Fruit fly (Drosophila melanogaster) whole organism, embryonic: ENCODE results near the gene Exd2.

ENCODE experiments used
- CG10543 ChIP-seq: fragments of 200-800 bp; sonication (Bioruptor generic); optimal IDR thresholded peaks from 3 replicates; lab custom pipeline; 2017; ENCODE audit warnings: missing biosample characterization, mild to moderate bottlenecking, missing genetic modification characterization, moderate library complexity
- CG11093 ChIP-seq: fragments of 200-800 bp; sonication (Bioruptor generic); IDR thresholded peaks from 3 replicates; pipeline ENCODE4 v1.3.6; 2022; ENCODE audit warnings: missing biosample characterization, missing genetic modification characterization
- CG11456 ChIP-seq: fragments of 200-800 bp; sonication (Bioruptor generic); IDR thresholded peaks from 3 replicates; pipeline ENCODE4 v1.3.6; 2022; ENCODE audit warnings: missing biosample characterization, missing genetic modification characterization
- CG11560 ChIP-seq: fragments of 200-800 bp; sonication (Bioruptor generic); IDR thresholded peaks from 3 replicates; pipeline ENCODE4 v1.3.6; 2022; ENCODE audit warnings: missing biosample characterization, missing genetic modification characterization
- CG11696 ChIP-seq: fragments of 200-800 bp; sonication (Bioruptor generic); IDR thresholded peaks from 2 replicates; pipeline ENCODE4 v1.3.6; 2022; ENCODE audit warnings: missing biosample characterization, missing genetic modification characterization
- CG12236 ChIP-seq: fragments of 200-800 bp; sonication (Bioruptor generic); optimal IDR thresholded peaks from 2 replicates; lab custom pipeline; 2016; ENCODE audit warnings: missing biosample characterization, missing genetic modification characterization
- CG13775 ChIP-seq: fragments of 200-800 bp; sonication (Bioruptor generic); optimal IDR thresholded peaks from 3 replicates; lab custom pipeline; 2017; ENCODE audit warnings: missing biosample characterization, mild to moderate bottlenecking, missing genetic modification characterization
- CG18764 ChIP-seq: fragments of 200-800 bp; sonication (Bioruptor generic); optimal IDR thresholded peaks from 3 replicates; lab custom pipeline; 2016; ENCODE audit warnings: missing biosample characterization, missing genetic modification characterization
- CG2199 ChIP-seq: fragments of 200-800 bp; sonication (Bioruptor generic); IDR thresholded peaks from 3 replicates; pipeline ENCODE4 v1.3.6; 2022; ENCODE audit warnings: missing biosample characterization, missing genetic modification characterization
- CG30403 ChIP-seq: fragments of 200-800 bp; sonication (Bioruptor generic); optimal IDR thresholded peaks from 3 replicates; lab custom pipeline; 2016; ENCODE audit warnings: missing biosample characterization, missing genetic modification characterization
- CG31365 ChIP-seq: fragments of 200-800 bp; sonication (Bioruptor generic); optimal IDR thresholded peaks from 2 replicates; lab custom pipeline; 2018; ENCODE audit warnings: missing biosample characterization, mild to moderate bottlenecking, missing genetic modification characterization
- CG32772 ChIP-seq: fragments of 200-800 bp; sonication (Bioruptor generic); IDR thresholded peaks from 2 replicates; pipeline ENCODE4 v1.3.6; 2022; ENCODE audit warnings: missing biosample characterization, missing genetic modification characterization
- CG34224 ChIP-seq: fragments of 200-800 bp; sonication (Bioruptor generic); IDR thresholded peaks from 3 replicates; pipeline ENCODE4 v1.3.6; 2022; ENCODE audit warnings: missing biosample characterization, missing genetic modification characterization; ENCODE audit not compliant: partially characterized antibody
- CG34376 ChIP-seq: fragments of 200-800 bp; sonication (Bioruptor generic); optimal IDR thresholded peaks from 2 replicates; lab custom pipeline; 2018; ENCODE audit warnings: missing biosample characterization, mild to moderate bottlenecking, missing genetic modification characterization
- CG42726 ChIP-seq: fragments of 200-800 bp; sonication (Bioruptor generic); IDR thresholded peaks from 2 replicates; pipeline ENCODE4 v1.3.6; 2022; ENCODE audit warnings: missing biosample characterization, missing genetic modification characterization; ENCODE audit not compliant: partially characterized antibody
- CG4617 ChIP-seq: fragments of 200-800 bp; sonication (Bioruptor generic); optimal IDR thresholded peaks from 3 replicates; lab custom pipeline; 2016; ENCODE audit warnings: missing biosample characterization, missing genetic modification characterization, borderline replicate concordance
- CG9215 ChIP-seq: fragments of 200-800 bp; sonication (Bioruptor generic); IDR thresholded peaks from 2 replicates; pipeline ENCODE4 v1.3.6; 2022; ENCODE audit warnings: missing biosample characterization, missing genetic modification characterization
- CkIIα-i1 ChIP-seq: fragments of 200-800 bp; sonication (Bioruptor generic); IDR thresholded peaks from 2 replicates; pipeline ENCODE4 v1.3.6; 2022; ENCODE audit warnings: missing biosample characterization, missing genetic modification characterization
- Dad ChIP-seq: fragments of 200-800 bp; sonication (Bioruptor generic); optimal IDR thresholded peaks from 3 replicates; lab custom pipeline; 2016; ENCODE audit warnings: missing biosample characterization, missing genetic modification characterization
- Dfd ChIP-seq, 2 experiments: fragments of >200 bp; optimal IDR thresholded peaks; 2 replicates each; lab custom pipeline; 2017; ENCODE audit warnings: missing biosample characterization in 2 of 2, missing genetic modification characterization in 2 of 2
- HHEX ChIP-seq: fragments of 200-800 bp; sonication (Bioruptor generic); optimal IDR thresholded peaks from 3 replicates; lab custom pipeline; 2017; ENCODE audit warnings: missing biosample characterization, mild to moderate bottlenecking, missing genetic modification characterization, missing genetic modification reagents
- HmgZ ChIP-seq: fragments of 200-800 bp; sonication (Bioruptor generic); optimal IDR thresholded peaks from 2 replicates; lab custom pipeline; 2018; ENCODE audit warnings: missing biosample characterization, mild to moderate bottlenecking, missing genetic modification characterization
- Hr3 ChIP-seq: fragments of 200-800 bp; sonication (Bioruptor generic); optimal IDR thresholded peaks from 3 replicates; lab custom pipeline; 2016; ENCODE audit warnings: missing biosample characterization, missing genetic modification characterization
- Lhr ChIP-seq: fragments of 200-800 bp; sonication (Bioruptor generic); optimal IDR thresholded peaks from 3 replicates; lab custom pipeline; 2017; ENCODE audit warnings: mild to moderate bottlenecking, missing biosample characterization, missing genetic modification reagents, missing genetic modification characterization
- Mes4 ChIP-seq: fragments of 200-800 bp; sonication (Bioruptor generic); optimal IDR thresholded peaks from 2 replicates; lab custom pipeline; 2016; ENCODE audit warnings: missing biosample characterization, missing genetic modification characterization
- NC2β ChIP-seq: fragments of 200-800 bp; sonication (Bioruptor generic); optimal IDR thresholded peaks from 2 replicates; lab custom pipeline; 2016; ENCODE audit warnings: missing biosample characterization, missing genetic modification characterization
- Neu2 ChIP-seq: fragments of 200-800 bp; sonication (Bioruptor generic); optimal IDR thresholded peaks from 3 replicates; lab custom pipeline; 2016; ENCODE audit warnings: missing biosample characterization, missing genetic modification characterization, borderline replicate concordance
- Nf-YA ChIP-seq: fragments of 200-800 bp; sonication (Bioruptor generic); IDR thresholded peaks from 2 replicates; pipeline ENCODE4 v1.3.6; 2022; ENCODE audit warnings: missing biosample characterization, missing genetic modification characterization
- cg ChIP-seq: fragments of 200-800 bp; sonication (Bioruptor generic); optimal IDR thresholded peaks from 3 replicates; lab custom pipeline; 2019; ENCODE audit warnings: missing biosample characterization, mild to moderate bottlenecking, missing genetic modification characterization, moderate library complexity
- chm ChIP-seq: fragments of 200-800 bp; sonication (Bioruptor generic); IDR thresholded peaks from 2 replicates; pipeline ENCODE4 v1.3.6; 2022; ENCODE audit warnings: missing biosample characterization, missing genetic modification characterization
- corto ChIP-seq: fragments of 200-800 bp; sonication (Bioruptor generic); optimal IDR thresholded peaks from 2 replicates; lab custom pipeline; 2016; ENCODE audit warnings: missing biosample characterization, mild to moderate bottlenecking, missing genetic modification characterization, moderate library complexity
- croc ChIP-seq: fragments of 200-800 bp; sonication (Bioruptor generic); conservative IDR thresholded peaks from 3 replicates; pipeline ENCODE4 v1.3.6; 2022; ENCODE audit warnings: missing biosample characterization, missing genetic modification characterization
- cwo ChIP-seq: fragments of 200-800 bp; sonication (Bioruptor generic); optimal IDR thresholded peaks from 3 replicates; lab custom pipeline; 2017; ENCODE audit warnings: missing biosample characterization, missing genetic modification characterization, mild to moderate bottlenecking, moderate library complexity, missing genetic modification reagents
- dati ChIP-seq: fragments of 200-800 bp; sonication (Bioruptor generic); IDR thresholded peaks from 2 replicates; pipeline ENCODE4 v1.3.6; 2022; ENCODE audit warnings: missing biosample characterization, missing genetic modification characterization
- disco-r ChIP-seq: fragments of 200-800 bp; sonication (Bioruptor generic); optimal IDR thresholded peaks from 2 replicates; lab custom pipeline; 2016; ENCODE audit warnings: missing biosample characterization, missing genetic modification characterization
- dmrt99B ChIP-seq: fragments of 200-800 bp; sonication (Bioruptor generic); optimal IDR thresholded peaks from 2 replicates; lab custom pipeline; 2018; ENCODE audit warnings: missing biosample characterization, mild to moderate bottlenecking, missing genetic modification characterization, moderate library complexity
- en ChIP-seq: fragments of 200-800 bp; sonication (Bioruptor generic); optimal IDR thresholded peaks from 2 replicates; lab custom pipeline; 2016; ENCODE audit warnings: missing biosample characterization, missing genetic modification characterization
- ewg ChIP-seq: fragments of 200-800 bp; sonication (Bioruptor generic); optimal IDR thresholded peaks from 3 replicates; lab custom pipeline; 2017; ENCODE audit warnings: mild to moderate bottlenecking, missing biosample characterization, missing genetic modification reagents, missing genetic modification characterization
- eyg ChIP-seq: fragments of 200-800 bp; sonication (Bioruptor generic); optimal IDR thresholded peaks from 3 replicates; lab custom pipeline; 2016; ENCODE audit warnings: missing biosample characterization, missing genetic modification characterization
- fd3F ChIP-seq: fragments of 200-800 bp; sonication (Bioruptor generic); optimal IDR thresholded peaks from 2 replicates; lab custom pipeline; 2018; ENCODE audit warnings: missing biosample characterization, mild to moderate bottlenecking, missing genetic modification characterization, moderate library complexity
- gcm2 ChIP-seq: fragments of 200-800 bp; sonication (Bioruptor generic); optimal IDR thresholded peaks from 2 replicates; lab custom pipeline; 2016; ENCODE audit warnings: missing biosample characterization, missing genetic modification characterization
- gsb ChIP-seq: fragments of 200-800 bp; sonication (Bioruptor generic); IDR thresholded peaks from 2 replicates; pipeline ENCODE4 v1.3.6; 2022; ENCODE audit warnings: missing biosample characterization, missing genetic modification characterization
- knrl ChIP-seq: fragments of 200-800 bp; sonication (Bioruptor generic); IDR thresholded peaks from 3 replicates; pipeline ENCODE4 v1.3.6; 2022; ENCODE audit warnings: missing biosample characterization, missing genetic modification characterization; ENCODE audit not compliant: partially characterized antibody
- nau ChIP-seq: fragments of 200-800 bp; sonication (Bioruptor generic); optimal IDR thresholded peaks from 3 replicates; lab custom pipeline; 2017; ENCODE audit warnings: missing biosample characterization, mild to moderate bottlenecking, missing genetic modification characterization, missing genetic modification reagents
- repo ChIP-seq: fragments of 200-800 bp; sonication (Bioruptor generic); optimal IDR thresholded peaks from 2 replicates; lab custom pipeline; 2016; ENCODE audit warnings: missing biosample characterization, missing genetic modification characterization
- sc ChIP-seq, 3 experiments: fragments of >200 bp in 2 of 3; fragments of 200-800 bp in 1 of 3; sonication (Bioruptor generic) in 1 of 3; optimal IDR thresholded peaks; 2 replicates in 2 of 3; 3 replicates in 1 of 3; lab custom pipeline; 2017; ENCODE audit warnings: mild to moderate bottlenecking in 1 of 3, missing biosample characterization in 1 of 3, missing genetic modification characterization in 1 of 3, missing genetic modification reagents in 1 of 3
- sd ChIP-seq: fragments of 200-800 bp; sonication (Bioruptor generic); optimal IDR thresholded peaks from 3 replicates; lab custom pipeline; 2018; ENCODE audit warnings: missing biosample characterization, mild to moderate bottlenecking, missing genetic modification characterization, moderate library complexity
- sens-2 ChIP-seq: fragments of 200-800 bp; sonication (Bioruptor generic); IDR thresholded peaks from 2 replicates; pipeline ENCODE4 v1.3.6; 2022; ENCODE audit warnings: missing biosample characterization, missing genetic modification characterization
- tll ChIP-seq, 2 experiments: fragments of 200-800 bp in 1 of 2; fragments of >200 bp in 1 of 2; sonication (Bioruptor generic) in 1 of 2; optimal IDR thresholded peaks; 2 replicates each; lab custom pipeline; 2017 to 2019; ENCODE audit warnings: missing biosample characterization in 2 of 2, missing genetic modification characterization in 2 of 2, mild to moderate bottlenecking in 1 of 2, moderate library complexity in 1 of 2
- tup ChIP-seq: fragments of 200-800 bp; sonication (Bioruptor generic); optimal IDR thresholded peaks from 2 replicates; lab custom pipeline; 2016; ENCODE audit warnings: missing biosample characterization, mild to moderate bottlenecking, missing genetic modification characterization, moderate library complexity
- zfh2 ChIP-seq: fragments of 200-800 bp; sonication (Bioruptor generic); optimal IDR thresholded peaks from 2 replicates; lab custom pipeline; 2016; ENCODE audit warnings: missing biosample characterization, missing genetic modification characterization

The Exd2 gene

dm6 chr3R:11407733-11408134 lies 27.8 kb downstream of the Exd2 start, which contains the start of gene mRpL40 (continued):
- no peak for TF ChIP-seq disco-r (GFP tag; lab: Kevin White, UChicago)
- TF ChIP-seq croc: no peak
- no peak for TF ChIP-seq tll (GFP tag; optimal IDR thresholded peaks at IDR 0.05; lab: Kevin White, UChicago)
- TF ChIP-seq eyg (GFP tag; lab: Kevin White, UChicago): no peak
- TF ChIP-seq Mes4 (GFP tag; lab: Kevin White, UChicago): no peak
- TF ChIP-seq repo: no peak
- no peak for TF ChIP-seq dati (GFP tag; lab: Robert Waterston, UW)
- TF ChIP-seq CG11696 (GFP tag; lab: Robert Waterston, UW): no peak
- TF ChIP-seq zfh2 (GFP tag; lab: Kevin White, UChicago): no peak
- no peak for TF ChIP-seq HmgZ (tag; lab: Kevin White, UChicago)
- TF ChIP-seq CG34224 (GFP tag; lab: Robert Waterston, UW): peak; percentile 69
- TF ChIP-seq CG42726 (GFP tag; lab: Robert Waterston, UW): no peak
- no peak for TF ChIP-seq CG18764 (GFP tag; lab: Kevin White, UChicago)
- TF ChIP-seq sd (tag; lab: Kevin White, UChicago): no peak
- TF ChIP-seq nau (GFP tag; lab: Kevin White, UChicago): no peak
- no peak for TF ChIP-seq NC2β (GFP tag; lab: Kevin White, UChicago)
- no peak for TF ChIP-seq CG32772
- no peak for TF ChIP-seq Lhr
- no peak for TF ChIP-seq CkIIα-i1 (GFP tag; lab: Robert Waterston, UW)
- TF ChIP-seq sens-2: no peak
- no peak for TF ChIP-seq CG11560 (tag; lab: Robert Waterston, UW)
- no peak for TF ChIP-seq CG11456 (GFP tag; lab: Robert Waterston, UW)
- no peak for TF ChIP-seq gcm2 (GFP tag; lab: Kevin White, UChicago)
- no peak for TF ChIP-seq ewg (GFP tag; lab: Kevin White, UChicago)
- no peak for TF ChIP-seq en (GFP tag; lab: Kevin White, UChicago)
- no peak for TF ChIP-seq sc (optimal IDR thresholded peaks at IDR 0.05; lab: Kevin White, UChicago)
- TF ChIP-seq sc (GFP tag; optimal IDR thresholded peaks at IDR 0.05; lab: Kevin White, UChicago): no peak

- TF ChIP-seq Nf-YA (GFP tag; lab: Robert Waterston, UW): no peak
- peak in 1 of 2 experiments; percentile 88 for TF ChIP-seq Dfd (GFP tag; optimal IDR thresholded peaks at IDR 0.05; lab: Kevin White, UChicago)
- TF ChIP-seq corto: no peak
- TF ChIP-seq CG31365 (tag; lab: Kevin White, UChicago): peak; percentile 94
- no peak for TF ChIP-seq CG11093 (GFP tag; lab: Robert Waterston, UW)
- no peak for TF ChIP-seq CG34376 (GFP tag; lab: Kevin White, UChicago)
- no peak for TF ChIP-seq Hr3 (GFP tag; lab: Kevin White, UChicago)
- TF ChIP-seq CG30403 (GFP tag; lab: Kevin White, UChicago): no peak
- TF ChIP-seq gsb (GFP tag; lab: Robert Waterston, UW): no peak
- TF ChIP-seq dmrt99B (tag; lab: Kevin White, UChicago): no peak
- TF ChIP-seq tup (GFP tag; lab: Kevin White, UChicago): no peak
- TF ChIP-seq cg: no peak
- no peak for TF ChIP-seq CG13775 (GFP tag; lab: Kevin White, UChicago)
- TF ChIP-seq CG12236 (GFP tag; lab: Kevin White, UChicago): no peak
- no peak for TF ChIP-seq fd3F (GFP tag; lab: Kevin White, UChicago)
- TF ChIP-seq CG10543 (GFP tag; lab: Kevin White, UChicago): no peak
- no peak for TF ChIP-seq CG9215 (GFP tag; lab: Robert Waterston, UW)
- no peak for TF ChIP-seq Neu2 (GFP tag; lab: Kevin White, UChicago)
- TF ChIP-seq knrl (GFP tag; lab: Robert Waterston, UW): 0 out of 3 replicates have a peak, but pooled peaks have one; percentile 8
- TF ChIP-seq cwo (GFP tag; lab: Kevin White, UChicago): no peak
- no peak for TF ChIP-seq chm (GFP tag; lab: Robert Waterston, UW)
- no peak for TF ChIP-seq CG4617 (GFP tag; lab: Kevin White, UChicago)
- TF ChIP-seq HHEX (GFP tag; lab: Kevin White, UChicago): no peak
- TF ChIP-seq Dad (GFP tag; lab: Kevin White, UChicago): no peak
- 0 out of 3 replicates have a peak, but pooled peaks have one; percentile 8 for TF ChIP-seq CG2199
Observed at dm6 chr3R:11402894-11403293, 32.6 kb downstream of the Exd2 start.
